Fruit fly (Drosophila melanogaster) whole organism: ENCODE data around the gene beta-PheRS.

Source experiments
- CG8478 ChIP-seq: fragments of >200 bp; optimal IDR thresholded peaks from 2 replicates; lab custom pipeline; 2018; ENCODE audit warnings: inconsistent platforms
- Dll ChIP-seq: fragments of >200 bp; optimal IDR thresholded peaks from 2 replicates; lab custom pipeline; 2017
- EcR ChIP-seq, 2 experiments: fragments of >200 bp; optimal IDR thresholded peaks; 2 replicates each; lab custom pipeline; 2017; ENCODE audit warnings: missing biosample characterization in 2 of 2, missing genetic modification characterization in 2 of 2, missing genetic modification reagents in 2 of 2
- pan ChIP-seq: fragments of >200 bp; optimal IDR thresholded peaks from 2 replicates; lab custom pipeline; 2017
- psq ChIP-seq: fragments of >200 bp; optimal IDR thresholded peaks from 2 replicates; lab custom pipeline; 2017
- usp ChIP-seq: fragments of >200 bp; optimal IDR thresholded peaks from 2 replicates; lab custom pipeline; 2017; ENCODE audit warnings: missing biosample characterization, missing genetic modification characterization, mixed read lengths

beta-PheRS gene

dm6 chr3R:24252494-24252893 lies at the start of gene beta-PheRS:
TSS of gene beta-PheRS (minus strand) at chr3R:24252679.
- no peak for TF ChIP-seq EcR (GFP tag; optimal IDR thresholded peaks at IDR 0.05; lab: Kevin White, UChicago)
- TF ChIP-seq pan, result no peak
- no peak for TF ChIP-seq psq (lab: Kevin White, UChicago)
- TF ChIP-seq usp, result no peak
- TF ChIP-seq CG8478, result no peak
- no peak for TF ChIP-seq Dll

- TF ChIP-seq psq (lab: Kevin White, UChicago), result no peak
- no peak for TF ChIP-seq pan
- no peak for TF ChIP-seq EcR (GFP tag; optimal IDR thresholded peaks at IDR 0.05; lab: Kevin White, UChicago)
- TF ChIP-seq Dll, result no peak
- TF ChIP-seq usp, result no peak
- no peak for TF ChIP-seq CG8478
Observed at dm6 chr3R:24301520-24301919, 49.0 kb upstream of the beta-PheRS start.

dm6 chr3R:24299148-24299547 lies 46.7 kb upstream of the beta-PheRS start:
- no peak for TF ChIP-seq usp
- TF ChIP-seq EcR (GFP tag; optimal IDR thresholded peaks at IDR 0.05; lab: Kevin White, UChicago), result no peak
- no peak for TF ChIP-seq CG8478
- TF ChIP-seq psq (lab: Kevin White, UChicago), result no peak
- TF ChIP-seq Dll, result no peak
- no peak for TF ChIP-seq pan

- TF ChIP-seq EcR (GFP tag; optimal IDR thresholded peaks at IDR 0.05; lab: Kevin White, UChicago) (no peak), CG8478 (no peak), usp (no peak), psq (lab: Kevin White, UChicago) (no peak), Dll (no peak), pan (no peak)
Observed at dm6 chr3R:24298534-24298936, 46.1 kb upstream of the beta-PheRS start.

- TF ChIP-seq psq (lab: Kevin White, UChicago), result no peak
- no peak for TF ChIP-seq pan
- no peak for TF ChIP-seq Dll
- TF ChIP-seq CG8478, result no peak
- no peak for TF ChIP-seq EcR (GFP tag; optimal IDR thresholded peaks at IDR 0.05; lab: Kevin White, UChicago)
- TF ChIP-seq usp, result no peak
Observed at dm6 chr3R:24297444-24298146, 45.1 kb upstream of the beta-PheRS start.

dm6 chr3R:24296913-24297312 lies 44.4 kb upstream of the beta-PheRS start:
- TF ChIP-seq EcR (GFP tag; optimal IDR thresholded peaks at IDR 0.05; lab: Kevin White, UChicago) (no peak), Dll (no peak), usp (no peak), CG8478 (no peak), pan (no peak), psq (lab: Kevin White, UChicago) (no peak)

dm6 chr3R:24295556-24296465 lies 43.3 kb upstream of the beta-PheRS start:
- TF ChIP-seq EcR (GFP tag; optimal IDR thresholded peaks at IDR 0.05; lab: Kevin White, UChicago) (no peak), psq (lab: Kevin White, UChicago) (no peak), usp (no peak), Dll (no peak), pan (no peak), CG8478 (no peak)

- TF ChIP-seq pan (no peak), EcR (GFP tag; optimal IDR thresholded peaks at IDR 0.05; lab: Kevin White, UChicago) (no peak), CG8478 (no peak), psq (lab: Kevin White, UChicago) (no peak), usp (no peak), Dll (no peak)
Observed at dm6 chr3R:24294784-24295555, 42.5 kb upstream of the beta-PheRS start, which contains the start of gene crb. TSS of gene crb (plus strand) at chr3R:24295078.

dm6 chr3R:24294299-24294698 lies 41.8 kb upstream of the beta-PheRS start, which contains the start of gene CG5715:
TSS of gene CG5715 (minus strand) at chr3R:24294399.
- TF ChIP-seq usp (no peak), pan (no peak)

dm6 chr3R:24293171-24293570 lies 40.7 kb upstream of the beta-PheRS start:
- TF ChIP-seq pan (no peak), usp (no peak), Dll (no peak), psq (lab: Kevin White, UChicago) (no peak), EcR (GFP tag; optimal IDR thresholded peaks at IDR 0.05; lab: Kevin White, UChicago) (no peak)

dm6 chr3R:24289768-24290349 lies 37.4 kb upstream of the beta-PheRS start, which contains the start of the genes CG34290 and Uck:
TSS of gene CG34290 (minus strand) at chr3R:24289818.
TSS of gene Uck (plus strand) at chr3R:24290172.
- TF ChIP-seq Dll, result no peak
- no peak for TF ChIP-seq pan
- TF ChIP-seq EcR (GFP tag; optimal IDR thresholded peaks at IDR 0.05; lab: Kevin White, UChicago), result no peak
- no peak for TF ChIP-seq usp
- no peak for TF ChIP-seq psq (lab: Kevin White, UChicago)
- TF ChIP-seq CG8478, result no peak

- TF ChIP-seq usp (no peak), CG8478 (no peak), EcR (GFP tag; optimal IDR thresholded peaks at IDR 0.05; lab: Kevin White, UChicago) (no peak), psq (lab: Kevin White, UChicago) (no peak), pan (no peak), Dll (no peak)
Observed at dm6 chr3R:24287157-24287556, 34.7 kb upstream of the beta-PheRS start.
